Worm (Caenorhabditis elegans): ENCODE results near the gene pin-2.

DNA sequence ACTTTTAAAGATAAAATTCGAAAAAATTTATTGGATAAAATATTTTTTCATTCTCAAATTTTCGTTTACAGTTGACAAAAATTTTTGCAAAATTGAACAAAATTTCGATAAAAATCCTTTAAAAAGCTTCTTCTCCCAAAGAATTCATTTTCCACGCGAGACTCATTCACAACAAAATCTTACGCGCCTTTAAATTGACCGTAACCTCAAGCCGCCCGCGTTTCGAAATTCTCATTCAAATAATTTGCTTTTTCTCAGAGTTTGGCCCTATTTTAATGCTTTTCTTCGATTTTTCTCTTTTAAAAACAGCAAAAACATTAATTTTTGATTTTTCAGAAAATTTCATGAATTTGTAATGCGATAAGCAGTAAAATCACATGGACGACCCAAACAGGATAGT lies 11.9 kb downstream of the pin-2 start, which contains the start of gene F07C6.4:
- TF ChIP-seq mep-1 (tag; optimal IDR thresholded peaks at IDR 0.05), result no peak
- TF ChIP-seq unc-130 (GFP tag; optimal IDR thresholded peaks at IDR 0.05), result no peak

All from whole organism, L4 larva.